Fruit fly (Drosophila melanogaster): ENCODE results near the gene Grip.
A peak's percentile ranks its signal among the peaks of the same experiment; 100 is the strongest.

Gene Grip

dm6 chrX:6000747-6001426, 34.8 kb downstream of the Grip start, which contains the start of gene CG4766 (continued):
- TF ChIP-seq Nf-YA (GFP tag; IDR thresholded peaks at IDR 0.05) (0 out of 2 replicates have a peak, but pooled peaks have one; percentile 45), Fer2 (tag; optimal IDR thresholded peaks at IDR 0.05) (peak; percentile 23), sd (tag; optimal IDR thresholded peaks at IDR 0.05) (peak; percentile 75), CG15011 (GFP tag; optimal IDR thresholded peaks at IDR 0.05) (peak; percentile 66), Mrtf (GFP tag; IDR thresholded peaks at IDR 0.05) (peak; percentile 51; the same call in 1 of the 3 replicates), gro (GFP tag; optimal IDR thresholded peaks at IDR 0.05) (peak; percentile 46), C15 (GFP tag; IDR thresholded peaks at IDR 0.05) (peak; percentile 54; the same call in 1 of the 3 replicates), Antp (GFP tag; optimal IDR thresholded peaks at IDR 0.05) (peak; percentile 78), Gsc (GFP tag; IDR thresholded peaks at IDR 0.05) (no peak), Rfx (GFP tag; IDR thresholded peaks at IDR 0.05) (peak; percentile 66), Ets65A (GFP tag) (peak; percentile 84), Jarid2 (GFP tag; optimal IDR thresholded peaks at IDR 0.05) (peak; percentile 61), Sox102F (GFP tag; optimal IDR thresholded peaks at IDR 0.05) (peak; percentile 75), CG11560 (tag; IDR thresholded peaks at IDR 0.05) (no peak), usp (GFP tag; optimal IDR thresholded peaks at IDR 0.05) (no peak), CG5245 (GFP tag; optimal IDR thresholded peaks at IDR 0.05) (peak; percentile 74), crc (GFP tag; optimal IDR thresholded peaks at IDR 0.05) (peak; percentile 81), CG17612 (GFP tag; IDR thresholded peaks at IDR 0.05) (0 out of 2 replicates have a peak, but pooled peaks have one; percentile 30), CG1603 (tag; optimal IDR thresholded peaks at IDR 0.05) (peak; percentile 69), CG8290 (GFP tag; optimal IDR thresholded peaks at IDR 0.05) (peak; percentile 85), CG8290 (tag; optimal IDR thresholded peaks at IDR 0.05) (peak; percentile 21 to 65), CG31365 (tag; optimal IDR thresholded peaks at IDR 0.05) (peak; percentile 12), CG33557 (GFP tag; optimal IDR thresholded peaks at IDR 0.05) (peak; percentile 94), CG14441 (GFP tag; IDR thresholded peaks at IDR 0.05) (peak; percentile 56), gcm (GFP tag; optimal IDR thresholded peaks at IDR 0.05) (peak; percentile 85), Dll (GFP tag; IDR thresholded peaks at IDR 0.05; ENCODE audit: partially characterized antibody) (no peak), insv (GFP tag; optimal IDR thresholded peaks at IDR 0.05) (peak in 1 of 2 experiments; percentile 51), stwl (tag; optimal IDR thresholded peaks at IDR 0.05) (no peak), CG18764 (GFP tag; optimal IDR thresholded peaks at IDR 0.05) (peak; percentile 64), Mes4 (GFP tag; optimal IDR thresholded peaks at IDR 0.05) (peak; percentile 81), Sin3A (optimal IDR thresholded peaks at IDR 0.05) (no peak), CG7963 (GFP tag; IDR thresholded peaks at IDR 0.05; ENCODE audit: partially characterized antibody) (no peak), gcm2 (GFP tag; optimal IDR thresholded peaks at IDR 0.05) (peak; percentile 58), Hey (tag; optimal IDR thresholded peaks at IDR 0.05) (no peak), Optix (GFP tag; IDR thresholded peaks at IDR 0.05) (no peak), hb (GFP tag; IDR thresholded peaks at IDR 0.05; ENCODE audit: partially characterized antibody) (no peak), ttk (GFP tag; IDR thresholded peaks at IDR 0.05) (peak; percentile 74), CG6654 (GFP tag; optimal IDR thresholded peaks at IDR 0.05) (peak; percentile 57), NFAT (GFP tag; IDR thresholded peaks at IDR 0.05) (no peak), ab (GFP tag; optimal IDR thresholded peaks at IDR 0.05) (peak; percentile 48), nau (GFP tag; optimal IDR thresholded peaks at IDR 0.05) (peak; percentile 70), Dad (GFP tag; optimal IDR thresholded peaks at IDR 0.05) (peak; percentile 71), Med (GFP tag) (peak; percentile 89), eve (GFP tag; optimal IDR thresholded peaks at IDR 0.05) (peak in 1 of 2 experiments; percentile 93), nerfin-2 (GFP tag; IDR thresholded peaks at IDR 0.05; ENCODE audit: partially characterized antibody) (no peak), CG16779 (GFP tag; IDR thresholded peaks at IDR 0.05) (no peak), CG18011 (GFP tag; optimal IDR thresholded peaks at IDR 0.05) (peak; percentile 34), tx (GFP tag; optimal IDR thresholded peaks at IDR 0.05) (peak; percentile 78), grau (tag; optimal IDR thresholded peaks at IDR 0.05) (peak; percentile 85), MTF-1 (GFP tag; optimal IDR thresholded peaks at IDR 0.05; ENCODE audit: borderline replicate concordance) (peak; percentile 35)
